Fruit fly (Drosophila melanogaster) whole organism: ENCODE data around the gene mtDNA-helicase.

Experiments used
- Dll ChIP-seq: fragments of >200 bp; optimal IDR thresholded peaks from 2 replicates; lab custom pipeline; 2017
- psq ChIP-seq: fragments of >200 bp; optimal IDR thresholded peaks from 2 replicates; lab custom pipeline; 2017
- usp ChIP-seq: fragments of >200 bp; optimal IDR thresholded peaks from 2 replicates; lab custom pipeline; 2017; ENCODE audit warnings: missing biosample characterization, missing genetic modification characterization, mixed read lengths

- TF ChIP-seq Dll (lab: Kevin White, UChicago) (no peak), psq (lab: Kevin White, UChicago) (no peak), usp (GFP tag; lab: Kevin White, UChicago) (no peak)
Measured at dm6 chr2L:9903028-9903427, 9.8 kb upstream of the mtDNA-helicase start, which contains the start of gene Muc30E.
